Worm (Caenorhabditis elegans): ENCODE measurements around the gene pei-2.

DNA sequence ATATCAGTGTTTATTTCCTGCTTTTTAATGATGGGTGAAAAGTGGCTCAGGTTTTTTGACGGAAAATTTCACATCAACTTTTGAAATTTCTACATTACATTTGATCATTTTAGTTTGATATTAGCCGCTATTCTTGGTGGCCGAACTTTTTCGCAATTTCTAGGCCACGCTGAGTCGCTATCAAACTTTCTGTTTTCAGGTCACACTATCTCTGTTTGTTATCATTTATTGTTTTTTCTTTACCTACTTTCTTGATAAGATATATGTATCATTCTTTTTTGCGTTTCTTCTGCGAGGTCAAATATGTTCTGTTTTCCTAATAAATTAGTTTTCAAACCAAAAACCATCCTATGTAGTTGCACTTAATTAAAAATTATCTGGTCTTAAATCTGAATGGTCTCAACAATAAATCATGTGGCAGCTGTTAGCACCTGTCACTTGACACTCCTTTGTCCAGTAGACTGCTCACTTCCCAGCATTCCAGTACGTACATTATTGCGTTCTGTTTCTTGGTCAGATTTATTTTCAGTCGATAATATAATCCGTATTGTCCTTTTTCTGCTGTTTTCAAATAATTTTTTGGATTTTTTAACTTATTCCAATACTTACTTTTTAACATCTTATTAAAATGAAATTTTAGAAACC lies 37.1 kb upstream of the pei-2 start:
- TF ChIP-seq madf-3 (GFP tag; IDR thresholded peaks at IDR 0.05) (no peak), F55B11.4 (tag; optimal IDR thresholded peaks at IDR 0.05; ENCODE audit: borderline replicate concordance, insufficient read depth) (no peak), snpc-4 (GFP tag; optimal IDR thresholded peaks at IDR 0.05) (no peak), snpc-4 (tag; optimal IDR thresholded peaks at IDR 0.05) (no peak), atf-7 (tag; optimal IDR thresholded peaks at IDR 0.05) (no peak), nfya-2 (GFP tag; IDR thresholded peaks at IDR 0.05) (no peak), hrde-1 (tag; optimal IDR thresholded peaks at IDR 0.05; ENCODE audit: borderline replicate concordance) (no peak), mcd-1 (GFP tag; IDR thresholded peaks at IDR 0.05) (no peak), pha-4 (tag; optimal IDR thresholded peaks at IDR 0.05) (no peak), unc-62 (GFP tag; optimal IDR thresholded peaks at IDR 0.05) (no peak), ztf-25 (GFP tag; IDR thresholded peaks at IDR 0.05) (no peak), tbx-9 (tag; optimal IDR thresholded peaks at IDR 0.05; ENCODE audit: borderline replicate concordance) (no peak), ekl-4 (GFP tag; IDR thresholded peaks at IDR 0.05) (no peak)
